Worm (Caenorhabditis elegans) whole organism, L4/young adult: ENCODE results near the gene col-98.

Experiments
- W03F9.2 ChIP-seq: fragments of 150-350 bp; optimal IDR thresholded peaks from 2 replicates; lab custom pipeline; 2014; ENCODE audit warnings: missing biosample characterization, missing genetic modification characterization
- dao-5 ChIP-seq: sonication (generic microtip); optimal IDR thresholded peaks from 2 replicates; lab custom pipeline; 2016; ENCODE audit warnings: missing genotype, missing genetic modification characterization, moderate library complexity, missing compliant biosample characterization
- him-1 ChIP-seq: sonication (generic microtip); optimal IDR thresholded peaks from 2 replicates; lab custom pipeline; 2016; ENCODE audit warnings: missing genotype, missing genetic modification reagents, missing genetic modification characterization, missing compliant biosample characterization

- TF ChIP-seq dao-5, result no peak
- no peak for TF ChIP-seq W03F9.2
- no peak for TF ChIP-seq him-1 (tag; lab: Kevin White, UChicago)
These were observed 16.7 kb upstream of the col-98 start, which contains the start of gene ZK1010.10 for ce11 chrIII:13002098-13002497.
